Fruit fly (Drosophila melanogaster): ENCODE results near the gene CG13912.

The CG13912 gene

dm6 chr3L:1170611-1171010 lies 18.8 kb upstream of the CG13912 start:
- TF ChIP-seq Dll (optimal IDR thresholded peaks at IDR 0.05), result no peak

- TF ChIP-seq usp (GFP tag; optimal IDR thresholded peaks at IDR 0.05) (no peak), CG8478 (optimal IDR thresholded peaks at IDR 0.05) (no peak), pan (optimal IDR thresholded peaks at IDR 0.05) (no peak), EcR (GFP tag; optimal IDR thresholded peaks at IDR 0.05) (no peak), Dll (optimal IDR thresholded peaks at IDR 0.05) (no peak), psq (optimal IDR thresholded peaks at IDR 0.05) (no peak)
These were observed 16.5 kb upstream of the CG13912 start for dm6 chr3L:1172858-1173257.

dm6 chr3L:1176515-1176914 lies 12.9 kb upstream of the CG13912 start:
- TF ChIP-seq psq (optimal IDR thresholded peaks at IDR 0.05), result no peak
- no peak for TF ChIP-seq Dll (optimal IDR thresholded peaks at IDR 0.05)
- TF ChIP-seq CG8478 (optimal IDR thresholded peaks at IDR 0.05), result no peak
- TF ChIP-seq usp (GFP tag; optimal IDR thresholded peaks at IDR 0.05), result no peak
- TF ChIP-seq EcR (GFP tag; optimal IDR thresholded peaks at IDR 0.05), result no peak
- no peak for TF ChIP-seq pan (optimal IDR thresholded peaks at IDR 0.05)

- TF ChIP-seq Dll (optimal IDR thresholded peaks at IDR 0.05) (peak; percentile 47), pan (optimal IDR thresholded peaks at IDR 0.05) (no peak)
These were observed 12.3 kb upstream of the CG13912 start, which contains the start of gene bab2 for dm6 chr3L:1177085-1177484. Gene bab2 (minus strand): TSS chr3L:1177276.

- TF ChIP-seq CG8478 (optimal IDR thresholded peaks at IDR 0.05), result peak; percentile 75
- TF ChIP-seq psq (optimal IDR thresholded peaks at IDR 0.05), result no peak
- peak; percentile 83 for TF ChIP-seq Dll (optimal IDR thresholded peaks at IDR 0.05)
- no peak for TF ChIP-seq pan (optimal IDR thresholded peaks at IDR 0.05)
These were observed 11.2 kb upstream of the CG13912 start for dm6 chr3L:1178115-1178583.

- TF ChIP-seq CG8478 (optimal IDR thresholded peaks at IDR 0.05), result no peak
These were observed 5.9 kb upstream of the CG13912 start for dm6 chr3L:1183467-1183866.

dm6 chr3L:1193123-1193844 lies 3.9 kb downstream of the CG13912 start, which contains the start of gene Trhn:
Gene Trhn (minus strand): TSS chr3L:1193173.
- TF ChIP-seq psq (optimal IDR thresholded peaks at IDR 0.05), result no peak

- TF ChIP-seq usp (GFP tag; optimal IDR thresholded peaks at IDR 0.05) (no peak), CG8478 (optimal IDR thresholded peaks at IDR 0.05) (no peak), Dll (optimal IDR thresholded peaks at IDR 0.05) (no peak), psq (optimal IDR thresholded peaks at IDR 0.05) (no peak), pan (optimal IDR thresholded peaks at IDR 0.05) (no peak), EcR (GFP tag; optimal IDR thresholded peaks at IDR 0.05) (no peak)
These were observed 5.8 kb downstream of the CG13912 start, which contains the start of gene LysX for dm6 chr3L:1195202-1195601. Gene LysX (minus strand): TSS chr3L:1195302.

dm6 chr3L:1195868-1196552 lies 6.6 kb downstream of the CG13912 start, which contains the start of gene Aplip1:
Gene Aplip1 (plus strand): TSS chr3L:1196317.
- TF ChIP-seq EcR (GFP tag; optimal IDR thresholded peaks at IDR 0.05) (no peak), usp (GFP tag; optimal IDR thresholded peaks at IDR 0.05) (no peak), Dll (optimal IDR thresholded peaks at IDR 0.05) (no peak), CG8478 (optimal IDR thresholded peaks at IDR 0.05) (no peak), psq (optimal IDR thresholded peaks at IDR 0.05) (no peak), pan (optimal IDR thresholded peaks at IDR 0.05) (no peak)

dm6 chr3L:1200357-1201051 lies 11.1 kb downstream of the CG13912 start, which contains the start of gene mwh:
Gene mwh (plus strand): TSS chr3L:1200786.
- TF ChIP-seq Dll (optimal IDR thresholded peaks at IDR 0.05), result no peak
- TF ChIP-seq CG8478 (optimal IDR thresholded peaks at IDR 0.05), result no peak
- TF ChIP-seq psq (optimal IDR thresholded peaks at IDR 0.05), result no peak
- TF ChIP-seq EcR (GFP tag; optimal IDR thresholded peaks at IDR 0.05), result no peak
- TF ChIP-seq usp (GFP tag; optimal IDR thresholded peaks at IDR 0.05), result no peak
- TF ChIP-seq pan (optimal IDR thresholded peaks at IDR 0.05), result no peak

- TF ChIP-seq Dll (optimal IDR thresholded peaks at IDR 0.05) (no peak), EcR (GFP tag; optimal IDR thresholded peaks at IDR 0.05) (no peak), psq (optimal IDR thresholded peaks at IDR 0.05) (no peak), CG8478 (optimal IDR thresholded peaks at IDR 0.05) (no peak), usp (GFP tag; optimal IDR thresholded peaks at IDR 0.05) (no peak), pan (optimal IDR thresholded peaks at IDR 0.05) (no peak)
These were observed 13.3 kb downstream of the CG13912 start, which contains the start of gene meep for dm6 chr3L:1202588-1203195. Gene meep (minus strand): TSS chr3L:1203036.

dm6 chr3L:1203855-1204431 lies 14.6 kb downstream of the CG13912 start:
- TF ChIP-seq pan (optimal IDR thresholded peaks at IDR 0.05), result no peak
- TF ChIP-seq EcR (GFP tag; optimal IDR thresholded peaks at IDR 0.05), result no peak
- no peak for TF ChIP-seq Dll (optimal IDR thresholded peaks at IDR 0.05)
- TF ChIP-seq usp (GFP tag; optimal IDR thresholded peaks at IDR 0.05), result no peak
- TF ChIP-seq psq (optimal IDR thresholded peaks at IDR 0.05), result no peak
- TF ChIP-seq CG8478 (optimal IDR thresholded peaks at IDR 0.05), result no peak

Measured in whole organism.